Fruit fly (Drosophila melanogaster) whole organism: Measurements from ENCODE around the gene CG32036.

Experiments
- CG8478 ChIP-seq: fragments of >200 bp; optimal IDR thresholded peaks from 2 replicates; lab custom pipeline; 2018; ENCODE audit warnings: inconsistent platforms
- EcR ChIP-seq, 2 experiments: fragments of >200 bp; optimal IDR thresholded peaks; 2 replicates each; lab custom pipeline; 2017; ENCODE audit warnings: missing biosample characterization in 2 of 2, missing genetic modification characterization in 2 of 2, missing genetic modification reagents in 2 of 2
- psq ChIP-seq: fragments of >200 bp; optimal IDR thresholded peaks from 2 replicates; lab custom pipeline; 2017

DNA sequence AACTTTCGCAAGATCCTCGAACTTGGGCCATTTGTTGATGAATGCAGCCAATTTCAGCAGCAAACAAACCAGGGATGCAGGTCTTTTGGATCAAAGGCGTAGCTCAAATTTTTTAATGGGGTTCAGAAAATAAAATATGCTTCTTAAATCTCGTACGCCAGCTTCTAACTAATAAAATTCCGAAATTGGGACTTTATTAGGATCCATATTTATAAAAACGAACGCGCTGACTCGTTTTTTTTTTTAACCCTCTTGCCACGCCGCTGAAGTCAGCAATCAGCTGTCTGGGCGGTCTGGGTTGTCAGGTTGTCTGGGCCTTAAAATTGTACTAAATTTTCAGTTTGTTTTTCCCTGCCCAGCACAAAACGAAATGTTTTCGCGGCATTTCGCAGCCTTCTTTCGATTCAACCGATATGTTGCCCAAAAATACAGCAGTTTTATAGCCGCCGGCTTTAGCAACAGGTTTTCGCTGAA is 31.4 kb downstream of the CG32036 start, which contains the start of gene CG3437:
- TF ChIP-seq psq (lab: Kevin White, UChicago) (no peak), CG8478 (lab: Kevin White, UChicago) (no peak), EcR (GFP tag; optimal IDR thresholded peaks at IDR 0.05; lab: Kevin White, UChicago) (no peak)
